Worm (Caenorhabditis elegans) whole organism, mixed stage, embryonic: ENCODE measurements around the gene fat-3.

Experiments used
- M03D4.4 ChIP-seq: sonication (generic microtip); optimal IDR thresholded peaks from 2 replicates; lab custom pipeline; 2017; ENCODE audit warnings: mild to moderate bottlenecking, missing genetic modification characterization, missing compliant biosample characterization
- bed-3 ChIP-seq: fragments of 200-800 bp; sonication (Bioruptor generic); optimal IDR thresholded peaks from 3 replicates; lab custom pipeline; 2018; ENCODE audit warnings: mild to moderate bottlenecking, missing genetic modification characterization, moderate library complexity, missing compliant biosample characterization
- blmp-1 ChIP-seq: fragments of 150-350 bp; optimal IDR thresholded peaks from 2 replicates; lab custom pipeline; 2014; ENCODE audit warnings: missing biosample characterization, missing genetic modification characterization
- ceh-39 ChIP-seq: fragments of 150-350 bp; optimal IDR thresholded peaks from 2 replicates; lab custom pipeline; 2014; ENCODE audit warnings: missing biosample characterization, missing genetic modification characterization
- ceh-43 ChIP-seq: fragments of 200-800 bp; sonication (Bioruptor generic); optimal IDR thresholded peaks from 2 replicates; lab custom pipeline; 2018; ENCODE audit warnings: mild to moderate bottlenecking, missing genetic modification characterization, moderate library complexity, missing compliant biosample characterization
- ceh-83 ChIP-seq: fragments of 200-800 bp; sonication (Bioruptor generic); optimal IDR thresholded peaks from 2 replicates; lab custom pipeline; 2018; ENCODE audit warnings: mild to moderate bottlenecking, missing genetic modification characterization, missing compliant biosample characterization
- ces-1 ChIP-seq: fragments of 150-350 bp; optimal IDR thresholded peaks from 2 replicates; lab custom pipeline; 2014; ENCODE audit warnings: missing biosample characterization, missing genetic modification reagents, missing genetic modification characterization
- cnd-1 ChIP-seq: fragments of 200-800 bp; sonication (Bioruptor generic); optimal IDR thresholded peaks from 2 replicates; lab custom pipeline; 2018; ENCODE audit warnings: mild to moderate bottlenecking, missing genetic modification characterization, missing compliant biosample characterization
- drap-1 ChIP-seq: fragments of 200-800 bp; sonication (Bioruptor generic); optimal IDR thresholded peaks from 3 replicates; lab custom pipeline; 2018; ENCODE audit warnings: mild to moderate bottlenecking, missing genetic modification characterization, missing compliant biosample characterization
- elt-1 ChIP-seq: sonication (generic microtip); optimal IDR thresholded peaks from 2 replicates; lab custom pipeline; 2017; ENCODE audit warnings: missing genetic modification characterization, mild to moderate bottlenecking, missing compliant biosample characterization, antibody characterized with exemption, moderate library complexity, borderline replicate concordance; ENCODE audit not compliant: insufficient read depth
- elt-3 ChIP-seq: fragments of 150-350 bp; optimal IDR thresholded peaks from 2 replicates; lab custom pipeline; 2014; ENCODE audit warnings: missing biosample characterization, missing genetic modification characterization
- flh-1 ChIP-seq: fragments of 200-800 bp; sonication (Bioruptor generic); optimal IDR thresholded peaks from 2 replicates; lab custom pipeline; 2018; ENCODE audit warnings: mild to moderate bottlenecking, missing genetic modification characterization, moderate library complexity, missing compliant biosample characterization
- ham-2 ChIP-seq: fragments of 200-800 bp; sonication (Bioruptor generic); optimal IDR thresholded peaks from 2 replicates; lab custom pipeline; 2018; ENCODE audit warnings: mild to moderate bottlenecking, missing genetic modification characterization, missing compliant biosample characterization
- hlh-1 ChIP-seq: fragments of 150-350 bp; optimal IDR thresholded peaks from 2 replicates; lab custom pipeline; 2014; ENCODE audit warnings: missing biosample characterization, missing genetic modification reagents, missing genetic modification characterization
- lin-13 ChIP-seq: fragments of 150-350 bp; optimal IDR thresholded peaks from 2 replicates; lab custom pipeline; 2014; ENCODE audit warnings: missing biosample characterization, missing genetic modification characterization
- lin-32 ChIP-seq: fragments of 200-800 bp; sonication (Bioruptor generic); optimal IDR thresholded peaks from 2 replicates; lab custom pipeline; 2018; ENCODE audit warnings: mild to moderate bottlenecking, missing genetic modification characterization, missing compliant biosample characterization
- lsy-2 ChIP-seq: fragments of 150-350 bp; optimal IDR thresholded peaks from 2 replicates; lab custom pipeline; 2014; ENCODE audit warnings: missing biosample characterization, missing genetic modification characterization
- mab-5 ChIP-seq: fragments of 150-350 bp; optimal IDR thresholded peaks from 2 replicates; lab custom pipeline; 2014; ENCODE audit warnings: missing biosample characterization, missing genetic modification characterization
- mep-1 ChIP-seq: fragments of 150-350 bp; optimal IDR thresholded peaks from 2 replicates; lab custom pipeline; 2017; ENCODE audit warnings: missing biosample characterization, missing genetic modification reagents, missing genetic modification characterization, inconsistent platforms
- mls-2 ChIP-seq: sonication (generic microtip); optimal IDR thresholded peaks from 2 replicates; lab custom pipeline; 2016; ENCODE audit warnings: mild to moderate bottlenecking, missing genetic modification characterization, moderate library complexity, missing compliant biosample characterization
- nhr-12 ChIP-seq: fragments of 150-350 bp; optimal IDR thresholded peaks from 2 replicates; lab custom pipeline; 2014; ENCODE audit warnings: missing biosample characterization, missing genetic modification characterization
- nhr-2 ChIP-seq: fragments of 150-350 bp; optimal IDR thresholded peaks from 2 replicates; lab custom pipeline; 2014; ENCODE audit warnings: missing biosample characterization, missing genetic modification characterization
- nhr-237 ChIP-seq: fragments of 150-350 bp; optimal IDR thresholded peaks from 2 replicates; lab custom pipeline; 2014; ENCODE audit warnings: missing biosample characterization, missing genetic modification characterization
- nhr-28 ChIP-seq: fragments of 150-350 bp; optimal IDR thresholded peaks from 2 replicates; lab custom pipeline; 2014; ENCODE audit warnings: missing biosample characterization, missing genetic modification characterization
- nhr-76 ChIP-seq: sonication (generic microtip); optimal IDR thresholded peaks from 2 replicates; lab custom pipeline; 2017; ENCODE audit warnings: missing biosample characterization, missing genetic modification characterization
- pha-4 ChIP-seq: fragments of 150-350 bp; optimal IDR thresholded peaks from 2 replicates; lab custom pipeline; 2018; ENCODE audit warnings: missing biosample characterization, missing genetic modification reagents, missing genetic modification characterization
- sem-2 ChIP-seq: fragments of 200-800 bp; sonication (Bioruptor generic); optimal IDR thresholded peaks from 2 replicates; lab custom pipeline; 2018; ENCODE audit warnings: mild to moderate bottlenecking, missing genetic modification characterization, missing compliant biosample characterization
- snpc-4 ChIP-seq: fragments of 150-350 bp; optimal IDR thresholded peaks from 2 replicates; lab custom pipeline; 2014; ENCODE audit warnings: missing biosample characterization, missing genetic modification characterization
- sptf-1 ChIP-seq: sonication (generic microtip); optimal IDR thresholded peaks from 2 replicates; lab custom pipeline; 2017; ENCODE audit warnings: mild to moderate bottlenecking, missing genetic modification characterization, moderate library complexity, missing compliant biosample characterization
- tbx-8 ChIP-seq: fragments of 200-800 bp; sonication (Bioruptor generic); optimal IDR thresholded peaks from 2 replicates; lab custom pipeline; 2018; ENCODE audit warnings: mild to moderate bottlenecking, missing genetic modification characterization, moderate library complexity, missing compliant biosample characterization
- unc-120 ChIP-seq: sonication (generic microtip); optimal IDR thresholded peaks from 2 replicates; lab custom pipeline; 2017; ENCODE audit warnings: missing genetic modification characterization, missing compliant biosample characterization; ENCODE audit not compliant: poor library complexity, severe bottlenecking
- unc-39 ChIP-seq: fragments of 150-350 bp; optimal IDR thresholded peaks from 2 replicates; lab custom pipeline; 2014; ENCODE audit warnings: missing biosample characterization, missing genetic modification characterization
- unc-62 ChIP-seq: fragments of 150-350 bp; optimal IDR thresholded peaks from 2 replicates; lab custom pipeline; 2014; ENCODE audit warnings: missing biosample characterization, missing genetic modification reagents, missing genetic modification characterization
- zip-8 ChIP-seq: fragments of 150-350 bp; optimal IDR thresholded peaks from 2 replicates; lab custom pipeline; 2014; ENCODE audit warnings: missing biosample characterization, missing genetic modification characterization
- ztf-11 ChIP-seq: fragments of 150-350 bp; optimal IDR thresholded peaks from 2 replicates; lab custom pipeline; 2014; ENCODE audit warnings: missing biosample characterization, missing genetic modification characterization

The fat-3 gene

ce11 chrIV:9772096-9772720 lies 30.6 kb upstream of the fat-3 start, which contains the start of gene cav-1:
TSS of gene cav-1 (plus strand) at chrIV:9772510.
- TF ChIP-seq pha-4 (tag; lab: Kevin White, UChicago) (no peak), unc-120 (no peak), hlh-1 (tag; lab: Kevin White, UChicago) (peak; percentile 72), lsy-2 (tag; lab: Kevin White, UChicago) (peak; percentile 14), nhr-28 (tag; lab: Kevin White, UChicago) (no peak), bed-3 (GFP tag; lab: Kevin White, UChicago) (no peak), mep-1 (no peak), drap-1 (GFP tag; lab: Kevin White, UChicago) (peak; percentile 30), ztf-11 (tag; lab: Kevin White, UChicago) (peak; percentile 65), elt-1 (tag; lab: Kevin White, UChicago) (no peak), snpc-4 (tag; lab: Kevin White, UChicago) (no peak), lin-13 (tag; lab: Kevin White, UChicago) (peak; percentile 10), nhr-76 (no peak), ham-2 (GFP tag; lab: Kevin White, UChicago) (no peak), sptf-1 (tag; lab: Kevin White, UChicago) (no peak), ceh-43 (GFP tag; lab: Kevin White, UChicago) (no peak), unc-62 (GFP tag; lab: Kevin White, UChicago) (peak; percentile 52), M03D4.4 (tag; lab: Kevin White, UChicago) (no peak), mls-2 (tag; lab: Kevin White, UChicago) (peak; percentile 63), zip-8 (no peak), mab-5 (tag; lab: Kevin White, UChicago) (no peak), sem-2 (GFP tag; lab: Kevin White, UChicago) (no peak), ces-1 (GFP tag; lab: Kevin White, UChicago) (no peak), ceh-83 (GFP tag; lab: Kevin White, UChicago) (peak; percentile 22), unc-39 (tag; lab: Kevin White, UChicago) (no peak), cnd-1 (tag; lab: Kevin White, UChicago) (peak; percentile 82), nhr-2 (tag; lab: Kevin White, UChicago) (peak; percentile 40), nhr-237 (no peak), lin-32 (peak; percentile 57), flh-1 (GFP tag; lab: Kevin White, UChicago) (no peak), nhr-12 (tag; lab: Kevin White, UChicago) (no peak), ceh-39 (tag; lab: Kevin White, UChicago) (peak; percentile 64), tbx-8 (no peak), elt-3 (tag; lab: Kevin White, UChicago) (no peak), blmp-1 (no peak)
- TF ChIP-seq, all 35 proteins: peak for 12

ce11 chrIV:9773441-9773840 lies 29.4 kb upstream of the fat-3 start:
- TF ChIP-seq lsy-2 (tag; lab: Kevin White, UChicago) (peak; percentile 78), ces-1 (GFP tag; lab: Kevin White, UChicago) (no peak), mab-5 (tag; lab: Kevin White, UChicago) (no peak), cnd-1 (tag; lab: Kevin White, UChicago) (peak; percentile 50), zip-8 (no peak), ceh-43 (GFP tag; lab: Kevin White, UChicago) (peak; percentile 2), ceh-39 (tag; lab: Kevin White, UChicago) (peak; percentile 13), nhr-2 (tag; lab: Kevin White, UChicago) (peak; percentile 42), hlh-1 (tag; lab: Kevin White, UChicago) (no peak)

DNA sequence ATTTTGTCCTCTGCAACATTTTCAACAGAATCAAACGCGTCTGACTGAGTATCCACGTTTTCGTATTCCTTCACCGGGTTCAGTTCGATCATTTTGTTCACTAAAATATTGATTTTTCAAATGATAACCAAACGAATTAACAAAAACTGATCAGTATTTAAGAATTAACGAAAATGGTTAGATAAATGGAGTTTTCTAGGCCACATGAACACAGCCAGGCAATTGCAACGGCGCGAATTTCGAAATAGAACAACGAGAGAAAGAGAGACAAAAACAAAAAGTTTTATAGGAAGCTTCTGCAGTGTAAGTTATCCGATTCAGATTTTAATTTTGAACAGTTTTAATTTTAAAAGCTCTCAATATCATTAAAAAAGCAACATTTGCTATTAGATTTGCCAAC lies 25.3 kb upstream of the fat-3 start, which contains the start of gene sna-2:
Gene sna-2 (minus strand): TSS at position 100 of the 400 bp plus-strand sequence.
- TF ChIP-seq nhr-76 (no peak), mep-1 (peak; percentile 32), ces-1 (GFP tag; lab: Kevin White, UChicago) (peak; percentile 47), ceh-43 (GFP tag; lab: Kevin White, UChicago) (no peak), nhr-237 (peak; percentile 26), M03D4.4 (tag; lab: Kevin White, UChicago) (no peak)
